3 worm cellular contexts compared by ENCODE assay signal in the genomic region with DNA sequence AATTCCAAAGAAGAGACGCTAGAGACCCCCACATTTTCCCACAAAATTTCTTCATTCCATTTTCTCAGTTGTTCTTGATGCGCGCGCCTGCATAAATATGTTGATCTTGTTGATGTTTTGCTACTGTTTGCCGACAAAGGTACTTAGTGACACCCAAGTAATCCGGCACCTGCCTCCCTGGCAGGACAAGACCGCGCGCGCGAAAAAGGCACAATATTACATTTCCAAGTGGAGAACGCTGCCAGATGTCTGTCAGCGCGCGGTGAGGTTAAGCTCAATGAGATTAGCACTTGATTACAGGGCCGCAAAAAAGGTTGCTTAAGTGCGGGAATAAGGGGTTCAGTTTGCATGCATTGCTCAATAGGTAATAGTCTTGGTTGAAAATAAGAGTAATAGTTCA.
TF ChIP-seq lines count a peak whose summit lies in the region.

No protein-coding gene starts in this region.

TF ChIP-seq in whole organism, early embryonic, 17 proteins besides CTCF, POLR2A, EP300 and RAD21:
- TF ChIP-seq sea-1 (GFP tag; conservative IDR thresholded peaks at IDR 0.05; lab: Robert Waterston, UW) (no peak), B0310.2 (tag; optimal IDR thresholded peaks at IDR 0.05; lab: Kevin White, UChicago) (no peak), scrt-1 (GFP tag; IDR thresholded peaks at IDR 0.05; lab: Robert Waterston, UW) (no peak), hnd-1 (tag; optimal IDR thresholded peaks at IDR 0.05; lab: Kevin White, UChicago) (no peak), ceh-36 (tag; optimal IDR thresholded peaks at IDR 0.05; lab: Kevin White, UChicago) (peak; percentile 47)

TF ChIP-seq in whole organism, late embryonic, 69 proteins besides CTCF, POLR2A, EP300 and RAD21:
- TF ChIP-seq unc-42 (tag; optimal IDR thresholded peaks at IDR 0.05; lab: Kevin White, UChicago) (peak; percentile 3), elt-4 (tag; optimal IDR thresholded peaks at IDR 0.05; lab: Kevin White, UChicago) (no peak), syd-9 (tag; optimal IDR thresholded peaks at IDR 0.05; lab: Kevin White, UChicago) (no peak)

TF ChIP-seq in whole organism, mixed stage, embryonic, 35 proteins besides CTCF, POLR2A, EP300 and RAD21:
- peak; percentile 59 for TF ChIP-seq ces-1 (GFP tag; optimal IDR thresholded peaks at IDR 0.05; lab: Kevin White, UChicago)
- peak; percentile 54 for TF ChIP-seq nhr-2 (tag; optimal IDR thresholded peaks at IDR 0.05; lab: Kevin White, UChicago)
- no peak for TF ChIP-seq zip-8 (tag; optimal IDR thresholded peaks at IDR 0.05; lab: Kevin White, UChicago)
